Worm (Caenorhabditis elegans) whole organism, L4/young adult: ENCODE data around the gene vha-20.

ENCODE experiments used
- W03F9.2 ChIP-seq: fragments of 150-350 bp; optimal IDR thresholded peaks from 2 replicates; lab custom pipeline; 2014; ENCODE audit warnings: missing biosample characterization, missing genetic modification characterization
- him-1 ChIP-seq: sonication (generic microtip); optimal IDR thresholded peaks from 2 replicates; lab custom pipeline; 2016; ENCODE audit warnings: missing genotype, missing genetic modification reagents, missing genetic modification characterization, missing compliant biosample characterization

- TF ChIP-seq W03F9.2 = peak; percentile 23
- TF ChIP-seq him-1 = no peak
These were observed 2.5 kb downstream of the vha-20 start, which contains the start of gene lgc-25 for ce11 chrX:14161684-14162347.
